Worm (Caenorhabditis elegans): ENCODE results near the gene aipr-1.

aipr-1 gene

ce11 chrII:6636136-6636535 lies 42.1 kb upstream of the aipr-1 start, which contains the start of gene T19D12.5:
Gene T19D12.5, minus strand, starts transcription at chrII:6636236.
- TF ChIP-seq aha-1 (tag) (peak; percentile 78), unc-62 (GFP tag; optimal IDR thresholded peaks at IDR 0.05 in 1 of 2) (peak in 1 of 2 experiments; percentile 25), unc-62 (tag; optimal IDR thresholded peaks at IDR 0.05) (no peak), zfp-3 (GFP tag; conservative IDR thresholded peaks at IDR 0.05) (no peak), ztf-7 (tag; optimal IDR thresholded peaks at IDR 0.05) (no peak), F49E8.2 (tag; optimal IDR thresholded peaks at IDR 0.05; ENCODE audit: borderline replicate concordance) (no peak)

- TF ChIP-seq unc-62 (GFP tag; optimal IDR thresholded peaks at IDR 0.05 in 1 of 2) (no peak), unc-62 (tag; optimal IDR thresholded peaks at IDR 0.05) (no peak), pqm-1 (tag; optimal IDR thresholded peaks at IDR 0.05) (peak; percentile 32), ZK546.5 (tag; optimal IDR thresholded peaks at IDR 0.05) (no peak)
These were observed 37.9 kb upstream of the aipr-1 start for ce11 chrII:6631995-6632394.

ce11 chrII:6630811-6631210 lies 36.8 kb upstream of the aipr-1 start, which contains the start of gene T19D12.4:
Gene T19D12.4, plus strand, starts transcription at chrII:6631105.
- TF ChIP-seq sdz-12 (GFP tag; optimal IDR thresholded peaks at IDR 0.05) (no peak), pqm-1 (tag; optimal IDR thresholded peaks at IDR 0.05) (peak; percentile 60), F37D6.2 (tag; optimal IDR thresholded peaks at IDR 0.05) (no peak), nhr-76 (tag; optimal IDR thresholded peaks at IDR 0.05) (no peak), ZK337.2 (GFP tag; IDR thresholded peaks at IDR 0.05) (no peak), nhr-6 (tag; optimal IDR thresholded peaks at IDR 0.05) (peak; percentile 27), dmd-6 (GFP tag; IDR thresholded peaks at IDR 0.05) (0 out of 2 replicates have a peak, but pooled peaks have one; percentile 10), F26F4.8 (GFP tag; conservative IDR thresholded peaks at IDR 0.05) (no peak)

ce11 chrII:6629775-6630174 lies 35.7 kb upstream of the aipr-1 start:
- no peak for TF ChIP-seq php-3 (GFP tag; IDR thresholded peaks at IDR 0.05)
- peak; percentile 59 for TF ChIP-seq pqm-1 (tag; optimal IDR thresholded peaks at IDR 0.05)
- peak; percentile 52 for TF ChIP-seq nhr-28 (tag; optimal IDR thresholded peaks at IDR 0.05)
- TF ChIP-seq egl-43 (GFP tag; IDR thresholded peaks at IDR 0.05): no peak
- no peak for TF ChIP-seq F26F4.8 (GFP tag; conservative IDR thresholded peaks at IDR 0.05)
- TF ChIP-seq daf-16 (GFP tag; optimal IDR thresholded peaks at IDR 0.05): no peak
- peak; percentile 1 for TF ChIP-seq daf-16 (tag; optimal IDR thresholded peaks at IDR 0.05)
- TF ChIP-seq unc-62 (GFP tag; optimal IDR thresholded peaks at IDR 0.05 in 1 of 2): no peak
- TF ChIP-seq unc-62 (tag; optimal IDR thresholded peaks at IDR 0.05): no peak
- no peak for TF ChIP-seq nhr-10 (tag; optimal IDR thresholded peaks at IDR 0.05)
- no peak for TF ChIP-seq hlh-11 (tag; optimal IDR thresholded peaks at IDR 0.05)
- no peak for TF ChIP-seq unc-130 (GFP tag; optimal IDR thresholded peaks at IDR 0.05)
- peak; percentile 26 for TF ChIP-seq T20F7.1 (GFP tag; optimal IDR thresholded peaks at IDR 0.05)
- no peak for TF ChIP-seq ceh-44 (GFP tag; IDR thresholded peaks at IDR 0.05)
- no peak for TF ChIP-seq zfp-3 (GFP tag; conservative IDR thresholded peaks at IDR 0.05)
- peak; percentile 35; the same call in 1 of the 2 replicates for TF ChIP-seq dmd-6 (GFP tag; IDR thresholded peaks at IDR 0.05)
- no peak for TF ChIP-seq duxl-1 (tag; optimal IDR thresholded peaks at IDR 0.05; ENCODE audit: poor library complexity)
- TF ChIP-seq aha-1 (tag): no peak

- TF ChIP-seq nhr-28 (tag; optimal IDR thresholded peaks at IDR 0.05) (peak; percentile 42), aly-2 (tag; optimal IDR thresholded peaks at IDR 0.05) (no peak), ceh-20 (GFP tag; IDR thresholded peaks at IDR 0.05) (no peak), php-3 (GFP tag; IDR thresholded peaks at IDR 0.05) (0 out of 2 replicates have a peak, but pooled peaks have one; percentile 25), pqm-1 (tag; optimal IDR thresholded peaks at IDR 0.05) (peak; percentile 83), zfp-2 (tag; optimal IDR thresholded peaks at IDR 0.05) (no peak), lin-39 (tag; optimal IDR thresholded peaks at IDR 0.05) (no peak), daf-12 (tag; optimal IDR thresholded peaks at IDR 0.05) (no peak), dve-1 (tag; optimal IDR thresholded peaks at IDR 0.05; ENCODE audit: insufficient read depth) (peak; percentile 5), unc-39 (tag; optimal IDR thresholded peaks at IDR 0.05) (no peak), arid-1 (GFP tag; conservative IDR thresholded peaks at IDR 0.05) (no peak), attf-4 (tag; optimal IDR thresholded peaks at IDR 0.05) (no peak), hmg-1.1 (GFP tag; IDR thresholded peaks at IDR 0.05) (no peak)
These were observed 34.3 kb upstream of the aipr-1 start for ce11 chrII:6628397-6628796.
